Worm (Caenorhabditis elegans) whole organism, early embryonic: ENCODE measurements around the gene C27D6.15.

ENCODE experiments used
- B0310.2 ChIP-seq: sonication (generic microtip); optimal IDR thresholded peaks from 2 replicates; lab custom pipeline; 2016; ENCODE audit warnings: mild to moderate bottlenecking, missing genetic modification characterization, missing compliant biosample characterization
- flt-1 ChIP-seq: fragments of 200-800 bp; sonication (Bioruptor generic); IDR thresholded peaks from 2 replicates; pipeline ENCODE4 v1.3.6; 2022; ENCODE audit warnings: missing genetic modification characterization, missing compliant biosample characterization
- hmg-4 ChIP-seq: fragments of 200-800 bp; sonication (Bioruptor generic); optimal IDR thresholded peaks from 2 replicates; lab custom pipeline; 2018; ENCODE audit warnings: mild to moderate bottlenecking, missing genetic modification characterization, missing compliant biosample characterization
- sea-1 ChIP-seq: fragments of 200-800 bp; sonication (Bioruptor generic); conservative IDR thresholded peaks from 2 replicates; pipeline ENCODE4 v1.3.6; 2022; ENCODE audit warnings: missing genetic modification characterization, missing compliant biosample characterization

DNA sequence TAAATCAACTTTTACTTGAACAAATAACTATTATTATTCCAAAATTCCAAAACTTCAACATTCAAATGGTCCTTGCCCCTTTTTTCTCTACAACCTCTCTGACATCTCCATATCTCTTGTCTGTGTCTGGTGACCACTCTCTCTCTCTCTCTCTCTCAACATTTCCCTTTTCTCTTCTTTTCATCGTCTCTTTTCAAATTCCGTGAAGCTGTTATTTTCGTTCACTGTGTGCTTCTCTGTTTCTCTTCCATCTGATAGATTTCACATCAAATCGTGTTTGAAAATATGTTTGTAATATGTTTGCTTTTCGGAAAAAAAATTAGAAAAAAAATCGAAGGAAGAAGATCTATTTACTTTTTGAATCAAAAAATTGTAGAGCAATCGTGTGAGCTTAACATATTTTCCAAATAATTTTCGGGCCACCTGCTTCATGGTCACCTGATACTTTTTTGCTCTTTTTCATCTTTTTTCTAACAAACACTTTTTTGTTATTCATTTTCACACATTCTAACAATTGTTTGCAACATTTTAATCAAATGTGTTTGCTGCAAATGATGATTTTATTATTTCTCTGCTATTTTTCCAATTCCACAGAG is 29.4 kb downstream of the C27D6.15 start:
- no peak for TF ChIP-seq hmg-4
- TF ChIP-seq B0310.2 (tag; lab: Kevin White, UChicago), result no peak
- no peak for TF ChIP-seq flt-1 (GFP tag; lab: Robert Waterston, UW)
- no peak for TF ChIP-seq sea-1 (GFP tag; lab: Robert Waterston, UW)
